Worm (Caenorhabditis elegans) whole organism, young adult: Measurements from ENCODE around the gene lpr-4.

Experiments
- B0019.2 ChIP-seq: fragments of 200-800 bp; sonication (Bioruptor generic); conservative IDR thresholded peaks from 2 replicates; pipeline ENCODE4 v1.3.6; 2022; ENCODE audit warnings: missing genetic modification reagents, missing genetic modification characterization, missing compliant biosample characterization
- D2030.7 ChIP-seq: fragments of 200-800 bp; sonication (Bioruptor generic); IDR thresholded peaks from 2 replicates; pipeline ENCODE4 v1.3.6; 2022; ENCODE audit warnings: missing genetic modification reagents, missing genetic modification characterization, missing compliant biosample characterization
- F10E7.11 ChIP-seq: sonication (generic microtip); optimal IDR thresholded peaks from 2 replicates; lab custom pipeline; 2017; ENCODE audit warnings: mild to moderate bottlenecking, missing genetic modification characterization, moderate library complexity, missing compliant biosample characterization
- F22D6.2 ChIP-seq: sonication (generic microtip); optimal IDR thresholded peaks from 2 replicates; lab custom pipeline; 2016; ENCODE audit warnings: mild to moderate bottlenecking, missing genetic modification characterization, missing compliant biosample characterization
- F33H1.4 ChIP-seq: fragments of 200-800 bp; sonication (Bioruptor generic); IDR thresholded peaks from 2 replicates; pipeline ENCODE4 v1.3.6; 2022; ENCODE audit warnings: missing genetic modification reagents, missing genetic modification characterization, missing compliant biosample characterization
- F37B4.10 ChIP-seq: fragments of 200-800 bp; sonication (Bioruptor generic); IDR thresholded peaks from 2 replicates; pipeline ENCODE4 v1.3.6; 2022; ENCODE audit warnings: missing genetic modification characterization, missing compliant biosample characterization
- K11D2.4 ChIP-seq: fragments of 200-800 bp; sonication (Bioruptor generic); IDR thresholded peaks from 2 replicates; pipeline ENCODE4 v1.3.6; 2022; ENCODE audit warnings: missing genetic modification reagents, missing genetic modification characterization, missing compliant biosample characterization
- K12H6.12 ChIP-seq: fragments of 200-800 bp; sonication (Bioruptor generic); optimal IDR thresholded peaks from 2 replicates; lab custom pipeline; 2018; ENCODE audit warnings: mild to moderate bottlenecking, missing genetic modification characterization, missing compliant biosample characterization
- Y53F4B.3 ChIP-seq: fragments of 200-800 bp; sonication (Bioruptor generic); IDR thresholded peaks from 2 replicates; pipeline ENCODE4 v1.3.6; 2022; ENCODE audit warnings: missing genetic modification reagents, missing genetic modification characterization, missing compliant biosample characterization
- Y67H2A.10 ChIP-seq: fragments of 200-800 bp; sonication (Bioruptor generic); conservative IDR thresholded peaks from 2 replicates; pipeline ENCODE4 v1.3.6; 2022; ENCODE audit warnings: missing genetic modification reagents, missing genetic modification characterization, missing compliant biosample characterization
- akir-1 ChIP-seq: fragments of 200-800 bp; sonication (Bioruptor generic); optimal IDR thresholded peaks from 2 replicates; lab custom pipeline; 2018; ENCODE audit warnings: mild to moderate bottlenecking, missing genetic modification characterization, moderate library complexity, missing compliant biosample characterization
- aptf-2 ChIP-seq: fragments of 200-800 bp; sonication (Bioruptor generic); conservative IDR thresholded peaks from 2 replicates; pipeline ENCODE4 v1.3.6; 2022; ENCODE audit warnings: missing genetic modification reagents, missing genetic modification characterization, missing compliant biosample characterization
- atf-7 ChIP-seq: sonication (generic microtip); optimal IDR thresholded peaks from 2 replicates; lab custom pipeline; 2017; ENCODE audit warnings: mild to moderate bottlenecking, missing genetic modification characterization, missing compliant biosample characterization
- athp-1 ChIP-seq: sonication (generic microtip); optimal IDR thresholded peaks from 2 replicates; lab custom pipeline; 2017; ENCODE audit warnings: mild to moderate bottlenecking, missing genetic modification characterization, missing compliant biosample characterization
- attf-3 ChIP-seq: fragments of 200-800 bp; sonication (Bioruptor generic); conservative IDR thresholded peaks from 2 replicates; pipeline ENCODE4 v1.3.6; 2022; ENCODE audit warnings: missing genetic modification reagents, missing genetic modification characterization, missing compliant biosample characterization
- attf-6 ChIP-seq: fragments of 200-800 bp; sonication (Bioruptor generic); IDR thresholded peaks from 2 replicates; pipeline ENCODE4 v1.3.6; 2022; ENCODE audit warnings: missing genetic modification reagents, missing genetic modification characterization, missing compliant biosample characterization
- ceh-40 ChIP-seq: fragments of 200-800 bp; sonication (Bioruptor generic); IDR thresholded peaks from 2 replicates; pipeline ENCODE4 v1.3.6; 2022; ENCODE audit warnings: missing genetic modification characterization, missing compliant biosample characterization
- dox-1 ChIP-seq: fragments of 200-800 bp; sonication (Bioruptor generic); IDR thresholded peaks from 2 replicates; pipeline ENCODE4 v1.3.6; 2022; ENCODE audit warnings: missing genetic modification reagents, missing genetic modification characterization, missing compliant biosample characterization
- dpl-1 ChIP-seq: fragments of 150-350 bp; optimal IDR thresholded peaks from 2 replicates; lab custom pipeline; 2014; ENCODE audit warnings: missing biosample characterization, missing genetic modification reagents, missing genetic modification characterization
- egrh-3 ChIP-seq: fragments of 200-800 bp; sonication (Bioruptor generic); IDR thresholded peaks from 2 replicates; pipeline ENCODE4 v1.3.6; 2022; ENCODE audit warnings: missing genetic modification reagents, missing genetic modification characterization, missing compliant biosample characterization
- ets-4 ChIP-seq: fragments of 200-800 bp; sonication (Bioruptor generic); optimal IDR thresholded peaks from 2 replicates; lab custom pipeline; 2018; ENCODE audit warnings: mild to moderate bottlenecking, missing genetic modification characterization, missing compliant biosample characterization
- gei-17 ChIP-seq: fragments of 200-800 bp; sonication (Bioruptor generic); optimal IDR thresholded peaks from 2 replicates; lab custom pipeline; 2018; ENCODE audit warnings: mild to moderate bottlenecking, missing genetic modification characterization, missing compliant biosample characterization
- hlh-26 ChIP-seq: fragments of 200-800 bp; sonication (Bioruptor generic); conservative IDR thresholded peaks from 2 replicates; pipeline ENCODE4 v1.3.6; 2022; ENCODE audit warnings: missing genetic modification reagents, missing genetic modification characterization, missing compliant biosample characterization
- hmg-1.2 ChIP-seq: fragments of 200-800 bp; sonication (Bioruptor generic); IDR thresholded peaks from 2 replicates; pipeline ENCODE4 v1.3.6; 2022; ENCODE audit warnings: missing genetic modification reagents, missing genetic modification characterization, missing compliant biosample characterization
- hsf-1 ChIP-seq: fragments of 200-800 bp; sonication (Bioruptor generic); IDR thresholded peaks from 2 replicates; pipeline ENCODE4 v1.3.6; 2022; ENCODE audit warnings: missing genetic modification reagents, missing genetic modification characterization, missing compliant biosample characterization
- lag-1 ChIP-seq: fragments of 200-800 bp; sonication (Bioruptor generic); IDR thresholded peaks from 2 replicates; pipeline ENCODE4 v1.3.6; 2022; ENCODE audit warnings: missing genetic modification reagents, missing genetic modification characterization, missing compliant biosample characterization
- lin-26 ChIP-seq: fragments of 200-800 bp; sonication (Bioruptor generic); IDR thresholded peaks from 2 replicates; pipeline ENCODE4 v1.3.6; 2022; ENCODE audit warnings: missing genetic modification reagents, missing genetic modification characterization, missing compliant biosample characterization
- lin-54 ChIP-seq: fragments of 200-800 bp; sonication (Bioruptor generic); optimal IDR thresholded peaks from 2 replicates; lab custom pipeline; 2018; ENCODE audit warnings: mild to moderate bottlenecking, missing genetic modification characterization, missing compliant biosample characterization
- madf-3 ChIP-seq: fragments of 200-800 bp; sonication (Bioruptor generic); IDR thresholded peaks from 2 replicates; pipeline ENCODE4 v1.3.6; 2022; ENCODE audit warnings: missing genetic modification reagents, missing genetic modification characterization, missing compliant biosample characterization
- madf-6 ChIP-seq: fragments of 200-800 bp; sonication (Bioruptor generic); IDR thresholded peaks from 2 replicates; pipeline ENCODE4 v1.3.6; 2022; ENCODE audit warnings: missing genetic modification reagents, missing genetic modification characterization, missing compliant biosample characterization
- madf-8 ChIP-seq: fragments of 200-800 bp; sonication (Bioruptor generic); conservative IDR thresholded peaks from 2 replicates; pipeline ENCODE4 v1.3.6; 2022; ENCODE audit warnings: missing genetic modification reagents, missing genetic modification characterization, missing compliant biosample characterization
- mel-28 ChIP-seq: sonication (generic microtip); optimal IDR thresholded peaks from 2 replicates; lab custom pipeline; 2016; ENCODE audit warnings: borderline replicate concordance, mild to moderate bottlenecking, missing genetic modification characterization, missing compliant biosample characterization
- mes-4 ChIP-seq: sonication (generic microtip); optimal IDR thresholded peaks from 2 replicates; lab custom pipeline; 2016; ENCODE audit warnings: missing genotype, missing genetic modification characterization, missing compliant biosample characterization
- nhr-120 ChIP-seq: fragments of 200-800 bp; sonication (Bioruptor generic); IDR thresholded peaks from 2 replicates; pipeline ENCODE4 v1.3.6; 2022; ENCODE audit warnings: missing genetic modification characterization, missing compliant biosample characterization
- nhr-179 ChIP-seq: sonication (generic microtip); optimal IDR thresholded peaks from 2 replicates; lab custom pipeline; 2016; ENCODE audit warnings: mild to moderate bottlenecking, missing genetic modification characterization, missing compliant biosample characterization
- nhr-90 ChIP-seq: sonication (generic microtip); optimal IDR thresholded peaks from 2 replicates; lab custom pipeline; 2016; ENCODE audit warnings: missing genotype, mild to moderate bottlenecking, missing genetic modification characterization, missing compliant biosample characterization
- rcor-1 ChIP-seq: fragments of 200-800 bp; sonication (Bioruptor generic); IDR thresholded peaks from 2 replicates; pipeline ENCODE4 v1.3.6; 2022; ENCODE audit warnings: missing genetic modification reagents, missing genetic modification characterization, missing compliant biosample characterization
- sea-2 ChIP-seq: fragments of 200-800 bp; sonication (Bioruptor generic); IDR thresholded peaks from 2 replicates; pipeline ENCODE4 v1.3.6; 2022; ENCODE audit warnings: missing genetic modification characterization, missing compliant biosample characterization
- snpc-3.4 ChIP-seq: sonication (generic microtip); optimal IDR thresholded peaks from 2 replicates; lab custom pipeline; 2017; ENCODE audit warnings: missing genetic modification characterization, mild to moderate bottlenecking, missing compliant biosample characterization, antibody characterized with exemption, moderate library complexity, missing genotype, missing genetic modification reagents
- snpc-4 ChIP-seq, 5 experiments: fragments of 150-350 bp in 1 of 5; sonication (generic microtip) in 4 of 5; optimal IDR thresholded peaks; 2 replicates each; lab custom pipeline; 2014 to 2018; ENCODE audit warnings: missing genetic modification characterization in 5 of 5, missing biosample characterization in 3 of 5, antibody characterized with exemption in 2 of 5, mild to moderate bottlenecking in 2 of 5, missing compliant biosample characterization in 2 of 5, missing genotype in 2 of 5, moderate library complexity in 2 of 5, missing genetic modification reagents in 1 of 5
- tbp1 ChIP-seq: fragments of 200-800 bp; sonication (Bioruptor generic); optimal IDR thresholded peaks from 2 replicates; lab custom pipeline; 2018; ENCODE audit warnings: mild to moderate bottlenecking, missing genetic modification characterization, missing compliant biosample characterization
- tbx-9 ChIP-seq: sonication (generic microtip); optimal IDR thresholded peaks from 2 replicates; lab custom pipeline; 2016; ENCODE audit warnings: borderline replicate concordance, missing genetic modification characterization, inconsistent platforms, missing compliant biosample characterization
- zim-3 ChIP-seq: sonication (generic microtip); optimal IDR thresholded peaks from 2 replicates; lab custom pipeline; 2017; ENCODE audit warnings: mild to moderate bottlenecking, missing genetic modification characterization, moderate library complexity, missing compliant biosample characterization
- ztf-18 ChIP-seq: sonication (generic microtip); optimal IDR thresholded peaks from 2 replicates; lab custom pipeline; 2016; ENCODE audit warnings: missing genotype, mild to moderate bottlenecking, missing genetic modification characterization, missing compliant biosample characterization
- ztf-25 ChIP-seq: fragments of 200-800 bp; sonication (Bioruptor generic); IDR thresholded peaks from 2 replicates; pipeline ENCODE4 v1.3.6; 2022; ENCODE audit warnings: missing genetic modification reagents, missing genetic modification characterization, missing compliant biosample characterization
- ztf-26 ChIP-seq: sonication (generic microtip); optimal IDR thresholded peaks from 2 replicates; lab custom pipeline; 2017; ENCODE audit warnings: missing genetic modification characterization, missing compliant biosample characterization
- ztf-3 ChIP-seq: fragments of 200-800 bp; sonication (Bioruptor generic); optimal IDR thresholded peaks from 2 replicates; lab custom pipeline; 2018; ENCODE audit warnings: mild to moderate bottlenecking, missing genetic modification characterization, missing compliant biosample characterization

Gene lpr-4

ce11 chrX:11093985-11094593 lies 29.2 kb downstream of the lpr-4 start (continued):
- TF ChIP-seq lag-1 (GFP tag; lab: Robert Waterston, UW) (peak; percentile 98), attf-3 (GFP tag; lab: Robert Waterston, UW) (peak; percentile 61), madf-3 (GFP tag; lab: Robert Waterston, UW) (peak; percentile 86; the same call in 1 of the 2 replicates), hlh-26 (no peak), F33H1.4 (GFP tag; lab: Robert Waterston, UW) (peak; percentile 53), nhr-90 (tag; lab: Kevin White, UChicago) (peak; percentile 95), ceh-40 (GFP tag; lab: Robert Waterston, UW) (peak; percentile 91), D2030.7 (no peak), ets-4 (GFP tag; lab: Kevin White, UChicago) (peak; percentile 96), tbp1 (GFP tag; lab: Kevin White, UChicago) (peak; percentile 82), mel-28 (tag; lab: Kevin White, UChicago) (peak; percentile 51), Y53F4B.3 (GFP tag; lab: Robert Waterston, UW) (no peak), dox-1 (GFP tag; lab: Robert Waterston, UW) (peak; percentile 99), ztf-18 (tag; lab: Kevin White, UChicago) (peak; percentile 80), rcor-1 (GFP tag; lab: Robert Waterston, UW) (peak; percentile 98), hsf-1 (GFP tag; lab: Robert Waterston, UW) (peak; percentile 71), akir-1 (GFP tag; lab: Kevin White, UChicago) (peak; percentile 95), K12H6.12 (peak; percentile 99), ztf-3 (peak; percentile 98), snpc-4 (GFP tag; optimal IDR thresholded peaks at IDR 0.05; lab: Kevin White, UChicago) (peak; percentile 36), snpc-4 (tag; optimal IDR thresholded peaks at IDR 0.05; lab: Kevin White, UChicago) (peak; percentile 72 to 91 (median 86)), nhr-179 (tag; lab: Kevin White, UChicago) (peak; percentile 86), zim-3 (tag; lab: Kevin White, UChicago) (peak; percentile 95), F10E7.11 (peak; percentile 99), athp-1 (tag; lab: Kevin White, UChicago) (peak; percentile 82), sea-2 (GFP tag; lab: Robert Waterston, UW) (peak; percentile 95), attf-6 (0 out of 2 replicates have a peak, but pooled peaks have one; percentile 13), madf-6 (GFP tag; lab: Robert Waterston, UW) (no peak), K11D2.4 (GFP tag; lab: Robert Waterston, UW) (peak; percentile 100), mes-4 (tag; lab: Kevin White, UChicago) (no peak), lin-54 (peak; percentile 94), madf-8 (GFP tag; lab: Robert Waterston, UW) (no peak), atf-7 (tag; lab: Kevin White, UChicago) (peak; percentile 99), lin-26 (peak; percentile 89), hmg-1.2 (peak; percentile 92), egrh-3 (no peak; the same call in none of the 2 replicates), gei-17 (peak; percentile 99), F37B4.10 (GFP tag; lab: Robert Waterston, UW) (peak; percentile 97), ztf-25 (no peak), B0019.2 (no peak), dpl-1 (GFP tag; lab: Kevin White, UChicago) (no peak), nhr-120 (GFP tag; lab: Robert Waterston, UW) (peak; percentile 98), tbx-9 (peak; percentile 55), ztf-26 (tag; lab: Kevin White, UChicago) (peak; percentile 100), Y67H2A.10 (0 out of 2 replicates have a peak, but pooled peaks have one; percentile 20), aptf-2 (0 out of 2 replicates have a peak, but pooled peaks have one; percentile 48), snpc-3.4 (tag; lab: Kevin White, UChicago) (peak; percentile 60), F22D6.2 (tag; lab: Kevin White, UChicago) (peak; percentile 97)
